Worm (Caenorhabditis elegans): ENCODE measurements around the gene C04E7.3.

- TF ChIP-seq aly-2 (tag; optimal IDR thresholded peaks at IDR 0.05) (no peak), ztf-11 (tag; optimal IDR thresholded peaks at IDR 0.05) (no peak)
These were observed 45.5 kb downstream of the C04E7.3 start, which contains the start of gene gcp-2.1 for ce11 chrX:301530-301929.
